Worm (Caenorhabditis elegans) whole organism, L4/young adult: Measurements from ENCODE around the gene clec-186.

ENCODE experiments used
- W03F9.2 ChIP-seq: fragments of 150-350 bp; optimal IDR thresholded peaks from 2 replicates; lab custom pipeline; 2014; ENCODE audit warnings: missing biosample characterization, missing genetic modification characterization
- dao-5 ChIP-seq: sonication (generic microtip); optimal IDR thresholded peaks from 2 replicates; lab custom pipeline; 2016; ENCODE audit warnings: missing genotype, missing genetic modification characterization, moderate library complexity, missing compliant biosample characterization
- him-1 ChIP-seq: sonication (generic microtip); optimal IDR thresholded peaks from 2 replicates; lab custom pipeline; 2016; ENCODE audit warnings: missing genotype, missing genetic modification reagents, missing genetic modification characterization, missing compliant biosample characterization

ce11 chrIV:12918256-12918655 lies 52.3 kb downstream of the clec-186 start, which contains the start of gene C32H11.3:
- no peak for TF ChIP-seq him-1 (tag; lab: Kevin White, UChicago)
- no peak for TF ChIP-seq dao-5 (tag; lab: Kevin White, UChicago)
- no peak for TF ChIP-seq W03F9.2 (tag; lab: Kevin White, UChicago)
